Worm (Caenorhabditis elegans) whole organism, early embryonic: ENCODE data around the gene T02B11.6.

Experiments
- F13C5.2 ChIP-seq: sonication (generic microtip); optimal IDR thresholded peaks from 2 replicates; lab custom pipeline; 2017; ENCODE audit warnings: mild to moderate bottlenecking, missing genetic modification characterization, inconsistent platforms, missing compliant biosample characterization
- aly-1 ChIP-seq: sonication (generic microtip); optimal IDR thresholded peaks from 2 replicates; lab custom pipeline; 2016; ENCODE audit warnings: missing genetic modification characterization, missing compliant biosample characterization
- ama-1 ChIP-seq: fragments of 150-350 bp; optimal IDR thresholded peaks from 2 replicates; lab custom pipeline; 2014
- ets-7 ChIP-seq: sonication (generic microtip); optimal IDR thresholded peaks from 2 replicates; lab custom pipeline; 2016; ENCODE audit warnings: missing genotype, missing genetic modification characterization, missing compliant biosample characterization
- flt-1 ChIP-seq: fragments of 200-800 bp; sonication (Bioruptor generic); IDR thresholded peaks from 2 replicates; pipeline ENCODE4 v1.3.6; 2022; ENCODE audit warnings: missing genetic modification characterization, missing compliant biosample characterization
- hmg-4 ChIP-seq: fragments of 200-800 bp; sonication (Bioruptor generic); optimal IDR thresholded peaks from 2 replicates; lab custom pipeline; 2018; ENCODE audit warnings: mild to moderate bottlenecking, missing genetic modification characterization, missing compliant biosample characterization
- pes-1 ChIP-seq: fragments of 200-800 bp; sonication (Bioruptor generic); IDR thresholded peaks from 2 replicates; pipeline ENCODE4 v1.3.6; 2022; ENCODE audit warnings: missing genetic modification reagents, missing genetic modification characterization, missing compliant biosample characterization
- scrt-1 ChIP-seq: fragments of 200-800 bp; sonication (Bioruptor generic); IDR thresholded peaks from 2 replicates; pipeline ENCODE4 v1.3.6; 2022; ENCODE audit warnings: missing genetic modification characterization, missing compliant biosample characterization
- tbx-37 ChIP-seq: fragments of 200-800 bp; sonication (Bioruptor generic); conservative IDR thresholded peaks from 2 replicates; pipeline ENCODE4 v1.3.6; 2022; ENCODE audit warnings: missing genetic modification reagents, missing genetic modification characterization, missing compliant biosample characterization

ce11 chrV:890423-890822 is 1.3 kb upstream of the T02B11.6 start, which contains the start of gene srlf-21:
- no peak for TF ChIP-seq ets-7 (tag; lab: Kevin White, UChicago)
- TF ChIP-seq ama-1 (lab: Kevin White, UChicago) = no peak
- no peak for TF ChIP-seq tbx-37 (GFP tag; lab: Robert Waterston, UW)
- no peak for TF ChIP-seq F13C5.2 (tag; lab: Kevin White, UChicago)
- TF ChIP-seq scrt-1 (GFP tag; lab: Robert Waterston, UW) = no peak
- TF ChIP-seq aly-1 = no peak
- TF ChIP-seq pes-1 (GFP tag; lab: Robert Waterston, UW) = no peak
- no peak for TF ChIP-seq hmg-4
- no peak for TF ChIP-seq flt-1 (GFP tag; lab: Robert Waterston, UW)
